Fruit fly (Drosophila melanogaster) whole organism, embryonic: ENCODE results near the gene CCHa1.

Experiments
- Atf-2 ChIP-seq: fragments of 200-800 bp; sonication (Bioruptor generic); optimal IDR thresholded peaks from 2 replicates; lab custom pipeline; 2016; ENCODE audit warnings: missing biosample characterization, missing genetic modification characterization
- Bteb2 ChIP-seq: fragments of 200-800 bp; sonication (Bioruptor generic); optimal IDR thresholded peaks from 2 replicates; lab custom pipeline; 2016; ENCODE audit warnings: missing biosample characterization, missing genetic modification characterization
- CG11247 ChIP-seq: fragments of 200-800 bp; sonication (Bioruptor generic); IDR thresholded peaks from 2 replicates; pipeline ENCODE4 v1.3.6; 2022; ENCODE audit warnings: missing biosample characterization, missing genetic modification characterization
- CG12769 ChIP-seq: fragments of 200-800 bp; sonication (Bioruptor generic); optimal IDR thresholded peaks from 2 replicates; lab custom pipeline; 2019; ENCODE audit warnings: missing biosample characterization, mild to moderate bottlenecking, missing genetic modification characterization, moderate library complexity
- CG13894 ChIP-seq: fragments of 200-800 bp; sonication (Bioruptor generic); optimal IDR thresholded peaks from 3 replicates; lab custom pipeline; 2018; ENCODE audit warnings: missing biosample characterization, mild to moderate bottlenecking, missing genetic modification characterization, moderate library complexity
- CG17328 ChIP-seq: fragments of 200-800 bp; sonication (Bioruptor generic); IDR thresholded peaks from 2 replicates; pipeline ENCODE4 v1.3.6; 2022; ENCODE audit warnings: missing biosample characterization, missing genetic modification characterization
- CG3163 ChIP-seq: fragments of 200-800 bp; sonication (Bioruptor generic); optimal IDR thresholded peaks from 3 replicates; lab custom pipeline; 2016; ENCODE audit warnings: missing biosample characterization, missing genetic modification characterization
- CG32532 ChIP-seq: fragments of 200-800 bp; sonication (Bioruptor generic); IDR thresholded peaks from 2 replicates; pipeline ENCODE4 v1.3.6; 2022; ENCODE audit warnings: missing biosample characterization, missing genetic modification characterization
- CG33213 ChIP-seq: fragments of 200-800 bp; sonication (Bioruptor generic); optimal IDR thresholded peaks from 3 replicates; lab custom pipeline; 2016; ENCODE audit warnings: missing biosample characterization, missing genetic modification characterization
- CG4328 ChIP-seq: fragments of 200-800 bp; sonication (Bioruptor generic); optimal IDR thresholded peaks from 3 replicates; lab custom pipeline; 2017; ENCODE audit warnings: missing biosample characterization, missing genetic modification reagents, missing genetic modification characterization
- CG4360 ChIP-seq: fragments of 200-800 bp; sonication (Bioruptor generic); IDR thresholded peaks from 2 replicates; pipeline ENCODE4 v1.3.6; 2022; ENCODE audit warnings: missing biosample characterization, missing genetic modification characterization
- CG6683 ChIP-seq: fragments of 200-800 bp; sonication (Bioruptor generic); optimal IDR thresholded peaks from 2 replicates; lab custom pipeline; 2017; ENCODE audit warnings: missing biosample characterization, mild to moderate bottlenecking, missing genetic modification characterization, missing genetic modification reagents
- CG7271 ChIP-seq: fragments of 200-800 bp; sonication (Bioruptor generic); optimal IDR thresholded peaks from 2 replicates; lab custom pipeline; 2018; ENCODE audit warnings: missing biosample characterization, mild to moderate bottlenecking, missing genetic modification characterization, moderate library complexity
- CG7987 ChIP-seq: fragments of 200-800 bp; sonication (Bioruptor generic); optimal IDR thresholded peaks from 2 replicates; lab custom pipeline; 2018; ENCODE audit warnings: missing biosample characterization, mild to moderate bottlenecking, missing genetic modification characterization, moderate library complexity
- CG9437 ChIP-seq: fragments of 200-800 bp; sonication (Bioruptor generic); optimal IDR thresholded peaks from 2 replicates; lab custom pipeline; 2018; ENCODE audit warnings: missing biosample characterization, mild to moderate bottlenecking, missing genetic modification characterization
- CG9609 ChIP-seq: fragments of 200-800 bp; sonication (Bioruptor generic); optimal IDR thresholded peaks from 3 replicates; lab custom pipeline; 2016; ENCODE audit warnings: missing biosample characterization, missing genetic modification characterization
- CTCF ChIP-seq: fragments of 200-800 bp; sonication (Bioruptor generic); optimal IDR thresholded peaks from 2 replicates; lab custom pipeline; 2017; ENCODE audit warnings: missing biosample characterization, mild to moderate bottlenecking, missing genetic modification characterization, moderate library complexity
- Eip74EF ChIP-seq, 2 experiments: fragments of 200-800 bp in 1 of 2; fragments of >200 bp in 1 of 2; sonication (Bioruptor generic) in 1 of 2; optimal IDR thresholded peaks; 2 replicates each; lab custom pipeline; 2017 to 2019; ENCODE audit warnings: missing biosample characterization in 2 of 2, missing genetic modification characterization in 2 of 2, mild to moderate bottlenecking in 1 of 2, moderate library complexity in 1 of 2
- Elba2 ChIP-seq: fragments of 200-800 bp; sonication (Bioruptor generic); optimal IDR thresholded peaks from 3 replicates; lab custom pipeline; 2016; ENCODE audit warnings: missing biosample characterization, missing genetic modification characterization
- Jarid2 ChIP-seq: fragments of 200-800 bp; sonication (Bioruptor generic); optimal IDR thresholded peaks from 3 replicates; lab custom pipeline; 2017; ENCODE audit warnings: mild to moderate bottlenecking, missing biosample characterization, missing genetic modification reagents, missing genetic modification characterization
- Med ChIP-seq: fragments of 200-800 bp; sonication (Bioruptor generic); peaks from one replicate; lab custom pipeline; 2016; ENCODE audit warnings: missing biosample characterization, missing genetic modification characterization, mild to moderate bottlenecking, inconsistent platforms, moderate library complexity
- Neu2 ChIP-seq: fragments of 200-800 bp; sonication (Bioruptor generic); optimal IDR thresholded peaks from 3 replicates; lab custom pipeline; 2016; ENCODE audit warnings: missing biosample characterization, missing genetic modification characterization, borderline replicate concordance
- Stat92E ChIP-seq, 3 experiments: fragments of >200 bp in 2 of 3; fragments of 200-800 bp in 1 of 3; sonication (Bioruptor generic) in 1 of 3; optimal IDR thresholded peaks; 2 replicates each; lab custom pipeline; 2017 to 2019; ENCODE audit warnings: missing biosample characterization in 3 of 3, missing genetic modification characterization in 3 of 3, mild to moderate bottlenecking in 1 of 3, moderate library complexity in 1 of 3
- Trl ChIP-seq, 3 experiments: fragments of >200 bp in 2 of 3; fragments of 200-800 bp in 1 of 3; sonication (Bioruptor generic) in 1 of 3; optimal IDR thresholded peaks; 2 replicates in 1 of 3; 3 replicates in 2 of 3; lab custom pipeline; 2016 to 2017; ENCODE audit warnings: missing biosample characterization in 1 of 3, missing genetic modification characterization in 1 of 3
- abd-A ChIP-seq: fragments of 200-800 bp; sonication (Bioruptor generic); optimal IDR thresholded peaks from 3 replicates; lab custom pipeline; 2019; ENCODE audit warnings: missing biosample characterization, mild to moderate bottlenecking, missing genetic modification characterization, moderate library complexity
- ash1 ChIP-seq: fragments of 200-800 bp; sonication (Bioruptor generic); optimal IDR thresholded peaks from 2 replicates; lab custom pipeline; 2018; ENCODE audit warnings: missing biosample characterization, mild to moderate bottlenecking, missing genetic modification characterization
- bbx ChIP-seq: fragments of 200-800 bp; sonication (Bioruptor generic); IDR thresholded peaks from 2 replicates; pipeline ENCODE4 v1.3.6; 2022; ENCODE audit warnings: missing biosample characterization, missing genetic modification characterization; ENCODE audit not compliant: partially characterized antibody
- bowl ChIP-seq: fragments of 200-800 bp; sonication (Bioruptor generic); IDR thresholded peaks from 2 replicates; pipeline ENCODE4 v1.3.6; 2022; ENCODE audit warnings: missing biosample characterization, missing genetic modification characterization
- caup ChIP-seq: fragments of 200-800 bp; sonication (Bioruptor generic); optimal IDR thresholded peaks from 3 replicates; lab custom pipeline; 2017; ENCODE audit warnings: missing biosample characterization, mild to moderate bottlenecking, missing genetic modification characterization, moderate library complexity; ENCODE audit not compliant: severe bottlenecking
- cg ChIP-seq: fragments of 200-800 bp; sonication (Bioruptor generic); optimal IDR thresholded peaks from 3 replicates; lab custom pipeline; 2019; ENCODE audit warnings: missing biosample characterization, mild to moderate bottlenecking, missing genetic modification characterization, moderate library complexity
- chinmo ChIP-seq: fragments of 200-800 bp; sonication (Bioruptor generic); IDR thresholded peaks from 4 replicates; pipeline ENCODE4 v1.3.6; 2022; ENCODE audit warnings: missing biosample characterization, missing genetic modification characterization; ENCODE audit not compliant: partially characterized antibody
- danr ChIP-seq: fragments of 200-800 bp; sonication (Bioruptor generic); IDR thresholded peaks from 2 replicates; pipeline ENCODE4 v1.3.6; 2022; ENCODE audit warnings: missing biosample characterization, missing genetic modification characterization
- eve ChIP-seq, 2 experiments: fragments of >200 bp; optimal IDR thresholded peaks; 2 replicates each; lab custom pipeline; 2017; ENCODE audit warnings: missing biosample characterization in 2 of 2, missing genetic modification characterization in 2 of 2
- exex ChIP-seq: fragments of 200-800 bp; sonication (Bioruptor generic); optimal IDR thresholded peaks from 4 replicates; lab custom pipeline; 2018; ENCODE audit warnings: missing biosample characterization, mild to moderate bottlenecking, missing genetic modification characterization, moderate library complexity
- eyg ChIP-seq: fragments of 200-800 bp; sonication (Bioruptor generic); optimal IDR thresholded peaks from 3 replicates; lab custom pipeline; 2016; ENCODE audit warnings: missing biosample characterization, missing genetic modification characterization
- gem ChIP-seq: fragments of 200-800 bp; sonication (Bioruptor generic); optimal IDR thresholded peaks from 2 replicates; lab custom pipeline; 2019; ENCODE audit warnings: missing biosample characterization, mild to moderate bottlenecking, missing genetic modification characterization, moderate library complexity
- ind ChIP-seq: fragments of 200-800 bp; sonication (Bioruptor generic); optimal IDR thresholded peaks from 3 replicates; lab custom pipeline; 2016; ENCODE audit warnings: missing biosample characterization, missing genetic modification characterization
- insv ChIP-seq, 2 experiments: fragments of 200-800 bp; sonication (Bioruptor generic); optimal IDR thresholded peaks; 3 replicates each; lab custom pipeline; 2016 to 2018; ENCODE audit warnings: missing biosample characterization in 2 of 2, missing genetic modification characterization in 2 of 2
- lbe ChIP-seq: fragments of 200-800 bp; sonication (Bioruptor generic); optimal IDR thresholded peaks from 2 replicates; lab custom pipeline; 2016; ENCODE audit warnings: missing biosample characterization, mild to moderate bottlenecking, missing genetic modification characterization
- nerfin-1 ChIP-seq: fragments of 200-800 bp; sonication (Bioruptor generic); optimal IDR thresholded peaks from 3 replicates; lab custom pipeline; 2019; ENCODE audit warnings: missing biosample characterization, mild to moderate bottlenecking, missing genetic modification characterization, moderate library complexity
- odd ChIP-seq: fragments of 200-800 bp; sonication (Bioruptor generic); optimal IDR thresholded peaks from 2 replicates; lab custom pipeline; 2017; ENCODE audit warnings: missing biosample characterization, mild to moderate bottlenecking, missing genetic modification characterization
- pb ChIP-seq: fragments of 200-800 bp; sonication (Bioruptor generic); optimal IDR thresholded peaks from 3 replicates; lab custom pipeline; 2016; ENCODE audit warnings: missing biosample characterization, missing genetic modification characterization
- schlank ChIP-seq: fragments of 200-800 bp; sonication (Bioruptor generic); optimal IDR thresholded peaks from 2 replicates; lab custom pipeline; 2018; ENCODE audit warnings: missing biosample characterization, mild to moderate bottlenecking, missing genetic modification characterization
- sd ChIP-seq: fragments of 200-800 bp; sonication (Bioruptor generic); optimal IDR thresholded peaks from 3 replicates; lab custom pipeline; 2018; ENCODE audit warnings: missing biosample characterization, mild to moderate bottlenecking, missing genetic modification characterization, moderate library complexity
- sens ChIP-seq: fragments of 200-800 bp; sonication (Bioruptor generic); peaks from one replicate; lab custom pipeline; 2016; ENCODE audit warnings: missing biosample characterization, missing genetic modification characterization
- stwl ChIP-seq: fragments of 200-800 bp; sonication (Bioruptor generic); optimal IDR thresholded peaks from 3 replicates; lab custom pipeline; 2018; ENCODE audit warnings: missing biosample characterization, mild to moderate bottlenecking, missing genetic modification characterization, moderate library complexity
- vvl ChIP-seq: fragments of 200-800 bp; sonication (Bioruptor generic); IDR thresholded peaks from 2 replicates; pipeline ENCODE4 v1.3.6; 2022; ENCODE audit warnings: missing biosample characterization, missing genetic modification characterization
- yki ChIP-seq: fragments of >200 bp; optimal IDR thresholded peaks from 3 replicates; lab custom pipeline; 2018

CCHa1 gene

dm6 chr3R:14057132-14057855, 39.3 kb downstream of the CCHa1 start:
- TF ChIP-seq stwl (no peak), Neu2 (GFP tag; lab: Kevin White, UChicago) (no peak), CG6683 (GFP tag; lab: Kevin White, UChicago) (no peak), eve (GFP tag; optimal IDR thresholded peaks at IDR 0.05; lab: Kevin White, UChicago) (peak in 1 of 2 experiments; percentile 87), CG4360 (GFP tag; lab: Robert Waterston, UW) (peak; percentile 49; the same call in 1 of the 2 replicates), Elba2 (GFP tag; lab: Kevin White, UChicago) (peak; percentile 75), CG13894 (tag; lab: Kevin White, UChicago) (peak; percentile 10), ash1 (peak; percentile 2), caup (GFP tag; lab: Kevin White, UChicago) (no peak), Trl (optimal IDR thresholded peaks at IDR 0.05; lab: Kevin White, UChicago) (peak; percentile 94 to 96), Trl (GFP tag; optimal IDR thresholded peaks at IDR 0.05; lab: Kevin White, UChicago) (no peak), CG32532 (GFP tag; lab: Robert Waterston, UW) (peak; percentile 27; the same call in 1 of the 2 replicates), yki (lab: Kevin White, UChicago) (peak; percentile 72), nerfin-1 (tag; lab: Kevin White, UChicago) (no peak), CG11247 (GFP tag; lab: Robert Waterston, UW) (no peak), danr (GFP tag; lab: Robert Waterston, UW) (no peak), chinmo (GFP tag; lab: Robert Waterston, UW) (peak; percentile 73; the same call in 1 of the 4 replicates), schlank (tag; lab: Kevin White, UChicago) (no peak), sens (GFP tag; lab: Kevin White, UChicago) (peak; percentile 7), CG9437 (GFP tag; lab: Kevin White, UChicago) (peak; percentile 74), CG4328 (GFP tag; lab: Kevin White, UChicago) (no peak), vvl (GFP tag; lab: Robert Waterston, UW) (0 out of 2 replicates have a peak, but pooled peaks have one; percentile 24), abd-A (tag; lab: Kevin White, UChicago) (peak; percentile 46), Stat92E (GFP tag; optimal IDR thresholded peaks at IDR 0.05; lab: Kevin White, UChicago) (peak in 1 of 3 experiments; percentile 7), ind (no peak), Med (GFP tag; lab: Kevin White, UChicago) (peak; percentile 52), pb (no peak), cg (GFP tag; lab: Kevin White, UChicago) (peak; percentile 69), CG9609 (GFP tag; lab: Kevin White, UChicago) (no peak), CTCF (GFP tag; lab: Kevin White, UChicago) (peak; percentile 1), sd (tag; lab: Kevin White, UChicago) (peak; percentile 76), exex (tag; lab: Kevin White, UChicago) (peak; percentile 15), gem (peak; percentile 9), CG33213 (GFP tag; lab: Kevin White, UChicago) (no peak), CG7271 (tag; lab: Kevin White, UChicago) (no peak), CG12769 (peak; percentile 16), bbx (GFP tag; lab: Robert Waterston, UW) (0 out of 2 replicates have a peak, but pooled peaks have one; percentile 2), Bteb2 (GFP tag; lab: Kevin White, UChicago) (no peak), insv (GFP tag; optimal IDR thresholded peaks at IDR 0.05; lab: Kevin White, UChicago) (peak in 1 of 2 experiments; percentile 66), CG3163 (GFP tag; lab: Kevin White, UChicago) (peak; percentile 87), Jarid2 (peak; percentile 19), CG17328 (GFP tag; lab: Robert Waterston, UW) (peak; percentile 20; the same call in 1 of the 2 replicates), bowl (GFP tag; lab: Robert Waterston, UW) (no peak), odd (GFP tag; lab: Kevin White, UChicago) (no peak), lbe (GFP tag; lab: Kevin White, UChicago) (peak; percentile 33), Atf-2 (GFP tag; lab: Kevin White, UChicago) (no peak), eyg (GFP tag; lab: Kevin White, UChicago) (no peak), Eip74EF (GFP tag; optimal IDR thresholded peaks at IDR 0.05; lab: Kevin White, UChicago) (no peak), CG7987 (no peak)
